Fruit fly (Drosophila melanogaster) S2 (cell line): ENCODE measurements around the gene PIP4K.

Experiments
- CG8478 ChIP-seq: fragments of >200 bp; optimal IDR thresholded peaks from 2 replicates; lab custom pipeline; 2018
- CTCF ChIP-seq, 2 experiments: fragments of >200 bp; optimal IDR thresholded peaks; 2 replicates each; lab custom pipeline; 2018

dm6 chr4:1198599-1198998, 2.0 kb upstream of the PIP4K start, which contains the start of gene Mitf:
- no peak for TF ChIP-seq CTCF (optimal IDR thresholded peaks at IDR 0.05; lab: Kevin White, UChicago)
- no peak for TF ChIP-seq CG8478 (lab: Kevin White, UChicago)
